Worm (Caenorhabditis elegans): ENCODE data around the gene F15G9.1.

DNA sequence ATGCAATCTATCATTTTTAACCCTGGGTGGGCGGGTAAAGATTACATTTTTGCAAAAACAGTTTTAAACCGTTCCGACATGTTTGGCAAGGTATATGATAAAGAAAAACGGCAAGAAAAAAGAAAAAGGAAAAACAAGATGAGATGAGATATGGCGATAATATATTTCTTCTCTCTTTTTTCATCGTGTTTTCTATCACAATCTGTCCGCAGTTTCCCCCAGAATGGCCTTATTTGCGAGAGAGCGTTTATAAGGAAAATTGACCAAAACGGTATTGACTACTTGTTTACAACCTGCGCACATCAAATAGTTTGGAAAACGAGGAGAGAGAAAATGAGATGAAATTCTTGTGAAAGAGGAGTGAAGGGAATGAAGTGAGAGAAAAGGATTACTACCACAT is 38.8 kb upstream of the F15G9.1 start:
- TF ChIP-seq hmg-4 (GFP tag; optimal IDR thresholded peaks at IDR 0.05) (no peak), tra-4 (tag; optimal IDR thresholded peaks at IDR 0.05) (no peak), ama-1 (optimal IDR thresholded peaks at IDR 0.05) (no peak), hmbx-1 (tag; optimal IDR thresholded peaks at IDR 0.05) (no peak), sea-1 (GFP tag; conservative IDR thresholded peaks at IDR 0.05) (no peak), F13C5.2 (tag; optimal IDR thresholded peaks at IDR 0.05) (no peak), flt-1 (GFP tag; IDR thresholded peaks at IDR 0.05) (no peak), aly-1 (tag; optimal IDR thresholded peaks at IDR 0.05) (no peak)
